Worm (Caenorhabditis elegans): Measurements from ENCODE around the gene F54D12.1.

The F54D12.1 gene

DNA sequence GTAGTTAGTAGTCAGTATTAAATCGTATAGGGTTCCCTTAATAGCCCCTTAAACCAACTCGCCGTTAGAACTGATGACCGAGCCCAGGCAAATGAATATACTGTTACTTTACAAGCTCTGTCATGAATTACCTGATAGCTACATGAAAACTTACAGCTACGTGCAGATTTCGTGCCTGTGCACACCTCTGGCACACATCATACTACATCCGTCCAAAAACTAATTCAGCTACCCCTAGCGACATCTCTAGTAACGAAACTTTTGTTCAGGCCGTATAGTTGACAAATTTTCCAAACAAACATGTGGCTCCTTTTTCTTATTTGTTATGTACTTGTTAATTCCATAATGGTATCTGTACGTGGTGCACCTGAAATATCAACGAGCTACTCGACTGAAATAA is at the start of gene F54D12.1:
F54D12.1 (plus strand) TSS at position 301 of the 400 bp plus-strand sequence.
- TF ChIP-seq M03D4.4 (tag; optimal IDR thresholded peaks at IDR 0.05) (no peak), lin-13 (tag; optimal IDR thresholded peaks at IDR 0.05) (no peak), snpc-4 (tag; optimal IDR thresholded peaks at IDR 0.05) (no peak), flh-1 (GFP tag; optimal IDR thresholded peaks at IDR 0.05) (no peak), hlh-1 (tag; optimal IDR thresholded peaks at IDR 0.05) (no peak), blmp-1 (tag; optimal IDR thresholded peaks at IDR 0.05) (no peak), nhr-12 (tag; optimal IDR thresholded peaks at IDR 0.05) (no peak)

DNA sequence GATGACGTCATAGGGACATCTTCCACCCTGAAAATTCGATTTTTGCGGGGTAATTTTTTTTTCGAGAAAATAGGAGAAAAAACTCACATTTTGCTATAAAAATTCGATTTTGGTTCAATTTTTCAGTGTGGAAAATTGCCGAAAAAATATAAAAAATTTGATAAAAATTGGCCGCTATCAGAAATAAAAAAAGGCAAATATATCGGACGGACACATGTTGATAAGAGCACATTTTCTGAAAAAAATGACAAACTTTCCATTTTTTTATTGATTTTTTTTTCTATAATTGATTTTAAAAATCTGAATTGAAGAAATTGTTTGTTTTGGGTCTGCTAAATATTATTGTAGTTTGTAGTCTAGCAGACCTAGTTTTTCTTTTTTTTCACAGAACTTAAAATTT is 44.7 kb upstream of the F54D12.1 start, which contains the start of gene C13A10.1:
C13A10.1 (minus strand) TSS at position 170 of the 400 bp plus-strand sequence.
- no peak for TF ChIP-seq nhr-28 (tag; optimal IDR thresholded peaks at IDR 0.05)
- TF ChIP-seq M03D4.4 (tag; optimal IDR thresholded peaks at IDR 0.05): no peak
- TF ChIP-seq flh-1 (GFP tag; optimal IDR thresholded peaks at IDR 0.05): no peak
- no peak for TF ChIP-seq pha-4 (tag; optimal IDR thresholded peaks at IDR 0.05)
- TF ChIP-seq ztf-11 (tag; optimal IDR thresholded peaks at IDR 0.05): no peak
- TF ChIP-seq unc-39 (tag; optimal IDR thresholded peaks at IDR 0.05): no peak
- TF ChIP-seq ceh-39 (tag; optimal IDR thresholded peaks at IDR 0.05): no peak

DNA sequence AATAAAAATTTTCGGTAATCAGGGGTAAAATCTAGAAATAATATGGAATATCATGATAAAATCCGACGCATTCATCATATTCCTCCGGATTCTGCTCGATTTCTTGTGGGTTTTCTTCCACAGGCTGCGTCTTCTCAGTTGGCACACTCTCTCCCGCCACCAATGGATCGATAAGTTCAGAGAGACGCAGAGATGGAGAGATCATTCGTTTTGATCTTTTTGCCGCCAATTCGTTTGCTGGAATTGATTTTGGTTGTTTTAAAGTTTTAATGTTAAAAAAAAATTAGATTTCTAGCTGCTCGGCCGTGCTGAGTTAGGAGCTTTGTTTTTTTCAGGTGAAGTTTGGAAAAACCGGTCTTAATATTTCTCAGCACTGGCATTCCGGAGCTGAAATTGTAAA is 42.9 kb upstream of the F54D12.1 start:
- TF ChIP-seq sem-2 (GFP tag; optimal IDR thresholded peaks at IDR 0.05): no peak
- no peak for TF ChIP-seq bed-3 (GFP tag; optimal IDR thresholded peaks at IDR 0.05)
- TF ChIP-seq ceh-43 (GFP tag; optimal IDR thresholded peaks at IDR 0.05): no peak
- TF ChIP-seq lin-13 (tag; optimal IDR thresholded peaks at IDR 0.05): no peak
- TF ChIP-seq ceh-39 (tag; optimal IDR thresholded peaks at IDR 0.05): no peak
- no peak for TF ChIP-seq hlh-1 (tag; optimal IDR thresholded peaks at IDR 0.05)

DNA sequence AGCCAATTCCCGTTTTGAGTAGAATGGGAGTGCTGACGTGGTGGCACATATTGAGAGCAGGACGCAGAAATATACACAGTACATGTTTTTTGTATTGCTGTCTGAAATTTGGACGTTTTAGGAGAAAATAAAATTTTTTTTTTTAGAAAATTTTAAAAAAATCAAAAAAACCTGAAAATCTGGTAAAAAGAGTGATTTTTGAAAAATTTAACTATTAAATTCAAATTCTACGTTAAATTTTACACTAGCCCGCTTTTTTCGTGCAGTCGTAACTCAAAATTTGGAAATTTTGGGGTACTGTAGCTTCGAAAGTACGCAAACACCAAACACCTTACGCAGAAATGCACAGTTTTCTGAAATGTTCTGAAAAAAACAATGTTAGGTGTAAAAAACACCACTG is 42.3 kb upstream of the F54D12.1 start, which contains the start of gene C13A10.2:
C13A10.2 (minus strand) TSS at position 101 of the 400 bp plus-strand sequence.
- TF ChIP-seq tbx-8 (GFP tag; optimal IDR thresholded peaks at IDR 0.05) (no peak), elt-1 (tag; optimal IDR thresholded peaks at IDR 0.05; ENCODE audit: borderline replicate concordance, insufficient read depth) (no peak), cnd-1 (tag; optimal IDR thresholded peaks at IDR 0.05) (no peak), mls-2 (tag; optimal IDR thresholded peaks at IDR 0.05) (no peak), ham-2 (GFP tag; optimal IDR thresholded peaks at IDR 0.05) (no peak), sptf-1 (tag; optimal IDR thresholded peaks at IDR 0.05) (no peak), pha-4 (tag; optimal IDR thresholded peaks at IDR 0.05) (no peak), ztf-11 (tag; optimal IDR thresholded peaks at IDR 0.05) (no peak), ceh-43 (GFP tag; optimal IDR thresholded peaks at IDR 0.05) (no peak), flh-1 (GFP tag; optimal IDR thresholded peaks at IDR 0.05) (no peak), lsy-2 (tag; optimal IDR thresholded peaks at IDR 0.05) (no peak), ces-1 (GFP tag; optimal IDR thresholded peaks at IDR 0.05) (no peak), ceh-39 (tag; optimal IDR thresholded peaks at IDR 0.05) (no peak), lin-13 (tag; optimal IDR thresholded peaks at IDR 0.05) (no peak), zip-8 (tag; optimal IDR thresholded peaks at IDR 0.05) (no peak), nhr-2 (tag; optimal IDR thresholded peaks at IDR 0.05) (no peak)

DNA sequence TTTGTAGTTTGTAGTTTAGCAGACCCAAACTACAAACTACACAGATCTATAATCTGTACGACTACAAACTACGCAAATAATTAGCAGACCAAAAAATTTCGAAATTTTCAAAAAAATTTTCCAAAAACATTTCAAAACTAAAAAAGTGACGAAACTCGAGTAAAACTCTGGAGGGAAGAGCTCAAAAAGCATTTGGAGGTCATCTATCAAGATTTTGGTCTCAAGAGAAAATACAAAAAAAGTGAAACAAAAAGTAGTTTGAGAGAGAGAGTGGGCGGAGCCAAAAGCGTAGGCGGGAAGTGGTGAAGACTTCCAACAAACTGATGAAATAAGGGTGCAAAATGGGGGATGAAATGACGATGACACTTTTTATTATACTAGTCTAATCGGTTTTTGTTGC is 39.9 kb upstream of the F54D12.1 start:
- TF ChIP-seq mab-5 (tag; optimal IDR thresholded peaks at IDR 0.05) (no peak), flh-1 (GFP tag; optimal IDR thresholded peaks at IDR 0.05) (no peak), lin-13 (tag; optimal IDR thresholded peaks at IDR 0.05) (no peak), sem-2 (GFP tag; optimal IDR thresholded peaks at IDR 0.05) (no peak), mep-1 (tag; optimal IDR thresholded peaks at IDR 0.05) (no peak), ces-1 (GFP tag; optimal IDR thresholded peaks at IDR 0.05) (no peak), ceh-39 (tag; optimal IDR thresholded peaks at IDR 0.05) (no peak), snpc-4 (tag; optimal IDR thresholded peaks at IDR 0.05) (no peak), hlh-1 (tag; optimal IDR thresholded peaks at IDR 0.05) (no peak), M03D4.4 (tag; optimal IDR thresholded peaks at IDR 0.05) (no peak), elt-3 (tag; optimal IDR thresholded peaks at IDR 0.05) (no peak), ham-2 (GFP tag; optimal IDR thresholded peaks at IDR 0.05) (no peak), elt-1 (tag; optimal IDR thresholded peaks at IDR 0.05; ENCODE audit: borderline replicate concordance, insufficient read depth) (no peak), pha-4 (tag; optimal IDR thresholded peaks at IDR 0.05) (no peak), cnd-1 (tag; optimal IDR thresholded peaks at IDR 0.05) (no peak), nhr-2 (tag; optimal IDR thresholded peaks at IDR 0.05) (no peak), lin-32 (GFP tag; optimal IDR thresholded peaks at IDR 0.05) (no peak), mls-2 (tag; optimal IDR thresholded peaks at IDR 0.05) (no peak), nhr-76 (tag; optimal IDR thresholded peaks at IDR 0.05) (no peak)
